Worm (Caenorhabditis elegans) whole organism, L4 larva: ENCODE measurements around the gene tpan-1.

Experiments used
- F44E2.7 ChIP-seq: fragments of 200-800 bp; sonication (Bioruptor generic); IDR thresholded peaks from 2 replicates; pipeline ENCODE4 v2.1.2; 2022; ENCODE audit warnings: missing genetic modification characterization, missing compliant biosample characterization
- R02D3.7 ChIP-seq: fragments of 150-350 bp; sonication (generic microtip); optimal IDR thresholded peaks from 3 replicates; lab custom pipeline; 2014; ENCODE audit warnings: missing biosample characterization, missing genetic modification characterization
- aly-2 ChIP-seq: sonication (generic microtip); optimal IDR thresholded peaks from 2 replicates; lab custom pipeline; 2018; ENCODE audit warnings: missing biosample characterization, missing genetic modification characterization
- ceh-20 ChIP-seq: fragments of 200-800 bp; sonication (Bioruptor generic); IDR thresholded peaks from 2 replicates; pipeline ENCODE4 v1.3.6; 2022; ENCODE audit warnings: missing genetic modification reagents, missing genetic modification characterization, missing compliant biosample characterization
- ceh-32 ChIP-seq: sonication (generic microtip); optimal IDR thresholded peaks from 2 replicates; lab custom pipeline; 2016; ENCODE audit warnings: mild to moderate bottlenecking, missing genetic modification characterization, missing compliant biosample characterization; ENCODE audit not compliant: poor library complexity
- cey-2 ChIP-seq: sonication (generic microtip); optimal IDR thresholded peaks from 3 replicates; lab custom pipeline; 2017; ENCODE audit warnings: missing genetic modification characterization, mild to moderate bottlenecking, missing compliant biosample characterization, antibody characterized with exemption, borderline replicate concordance; ENCODE audit not compliant: insufficient read depth
- dpl-1 ChIP-seq: fragments of 150-350 bp; optimal IDR thresholded peaks from 2 replicates; lab custom pipeline; 2014; ENCODE audit warnings: missing biosample characterization, missing genetic modification reagents, missing genetic modification characterization
- mep-1 ChIP-seq: fragments of 150-350 bp; sonication (generic microtip); optimal IDR thresholded peaks from 3 replicates; lab custom pipeline; 2014; ENCODE audit warnings: missing biosample characterization, missing genetic modification characterization
- nhr-11 ChIP-seq: fragments of 150-350 bp; optimal IDR thresholded peaks from 2 replicates; lab custom pipeline; 2014; ENCODE audit warnings: missing biosample characterization, missing genetic modification characterization
- nhr-28 ChIP-seq: fragments of 150-350 bp; optimal IDR thresholded peaks from 2 replicates; lab custom pipeline; 2014; ENCODE audit warnings: missing biosample characterization, missing genetic modification characterization
- pqm-1 ChIP-seq: sonication (generic microtip); optimal IDR thresholded peaks from 2 replicates; lab custom pipeline; 2017; ENCODE audit warnings: missing biosample characterization, missing genetic modification characterization
- snpc-4 ChIP-seq: fragments of 150-350 bp; optimal IDR thresholded peaks from 2 replicates; lab custom pipeline; 2014; ENCODE audit warnings: missing biosample characterization, missing genetic modification characterization
- unc-62 ChIP-seq, 3 experiments: fragments of 150-350 bp in 1 of 3; sonication (generic microtip); optimal IDR thresholded peaks in 2 of 3; peaks in 1 of 3; 1 replicate in 1 of 3; 2 replicates in 2 of 3; lab custom pipeline; 2014 to 2017; ENCODE audit warnings: missing biosample characterization in 3 of 3, missing genetic modification characterization in 3 of 3, missing genetic modification reagents in 3 of 3, missing genotype in 1 of 3
- zip-2 ChIP-seq: fragments of 150-350 bp; optimal IDR thresholded peaks from 2 replicates; lab custom pipeline; 2014; ENCODE audit warnings: missing biosample characterization, missing genetic modification characterization

DNA sequence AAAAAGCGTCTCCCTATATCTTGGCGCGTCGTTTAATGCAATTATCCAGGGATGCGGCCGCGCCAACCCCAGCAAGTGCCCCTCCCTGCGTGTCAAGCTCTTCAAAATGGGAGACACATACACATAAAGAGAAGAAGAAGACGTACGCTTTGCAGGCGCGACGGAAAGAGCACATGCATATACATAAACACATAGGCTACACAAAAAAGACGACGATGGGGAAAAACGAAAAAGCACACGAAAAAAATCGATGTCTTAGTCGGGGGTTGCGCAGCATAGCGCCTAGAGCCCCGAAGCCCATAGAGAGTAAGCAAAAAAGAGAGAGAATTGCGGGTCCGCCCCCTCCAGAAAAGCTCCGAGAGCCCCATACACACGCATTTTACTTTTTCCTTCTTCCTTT lies at the start of gene tpan-1:
- TF ChIP-seq pqm-1 (tag; lab: Kevin White, UChicago) (no peak), zip-2 (tag; lab: Kevin White, UChicago) (no peak), aly-2 (tag; lab: Kevin White, UChicago) (no peak), snpc-4 (tag; lab: Kevin White, UChicago) (no peak), unc-62 (GFP tag; optimal IDR thresholded peaks at IDR 0.05 in 1 of 2; lab: Kevin White, UChicago) (peak in 1 of 2 experiments; percentile 85), unc-62 (tag; optimal IDR thresholded peaks at IDR 0.05; lab: Kevin White, UChicago) (no peak), dpl-1 (GFP tag; lab: Kevin White, UChicago) (no peak), nhr-11 (tag; lab: Kevin White, UChicago) (peak; percentile 32), ceh-32 (tag; lab: Kevin White, UChicago) (no peak), mep-1 (tag; lab: Kevin White, UChicago) (peak; percentile 65), nhr-28 (tag; lab: Kevin White, UChicago) (no peak), R02D3.7 (no peak), ceh-20 (GFP tag; lab: Robert Waterston, UW) (no peak), F44E2.7 (GFP tag; lab: Robert Waterston, UW) (no peak), cey-2 (tag; lab: Kevin White, UChicago) (no peak)
